Worm (Caenorhabditis elegans) whole organism, L4 larva: ENCODE results near the gene dhs-7.

Source experiments
- lin-13 ChIP-seq: fragments of 150-350 bp; optimal IDR thresholded peaks from 2 replicates; lab custom pipeline; 2014; ENCODE audit warnings: missing biosample characterization, missing genetic modification reagents, missing genetic modification characterization
- mep-1 ChIP-seq: fragments of 150-350 bp; sonication (generic microtip); optimal IDR thresholded peaks from 3 replicates; lab custom pipeline; 2014; ENCODE audit warnings: missing biosample characterization, missing genetic modification characterization
- mes-2 ChIP-seq: sonication (generic microtip); optimal IDR thresholded peaks from 2 replicates; lab custom pipeline; 2016; ENCODE audit warnings: missing genotype, mild to moderate bottlenecking, missing genetic modification characterization, missing compliant biosample characterization; ENCODE audit not compliant: poor library complexity, severe bottlenecking
- nhr-77 ChIP-seq: fragments of 150-350 bp; optimal IDR thresholded peaks from 2 replicates; lab custom pipeline; 2014; ENCODE audit warnings: missing biosample characterization, missing genetic modification characterization
- pqm-1 ChIP-seq: sonication (generic microtip); optimal IDR thresholded peaks from 2 replicates; lab custom pipeline; 2017; ENCODE audit warnings: missing biosample characterization, missing genetic modification characterization

ce11 chrII:7208184-7208583, at the start of gene dhs-7:
- TF ChIP-seq nhr-77 (tag; lab: Kevin White, UChicago) (no peak), pqm-1 (tag; lab: Kevin White, UChicago) (peak; percentile 47), mep-1 (tag; lab: Kevin White, UChicago) (no peak), lin-13 (no peak), mes-2 (tag; lab: Kevin White, UChicago) (no peak)
